Worm (Caenorhabditis elegans) whole organism, L1 larva: Measurements from ENCODE around the gene exc-5.

ENCODE experiments used
- C16A3.4 ChIP-seq: fragments of 150-350 bp; optimal IDR thresholded peaks from 2 replicates; lab custom pipeline; 2014; ENCODE audit warnings: missing biosample characterization, missing genetic modification characterization
- blmp-1 ChIP-seq: fragments of 150-350 bp; optimal IDR thresholded peaks from 2 replicates; lab custom pipeline; 2014; ENCODE audit warnings: missing biosample characterization, missing genetic modification characterization
- ceh-88 ChIP-seq: fragments of 200-800 bp; sonication (Bioruptor generic); IDR thresholded peaks from 2 replicates; pipeline ENCODE4 v1.3.6; 2022; ENCODE audit warnings: missing genetic modification characterization, missing compliant biosample characterization
- elt-3 ChIP-seq, 6 experiments: fragments of 150-350 bp in 1 of 6; sonication (generic microtip); optimal IDR thresholded peaks; 2 replicates each; lab custom pipeline; 2017 to 2018; ENCODE audit warnings: missing biosample characterization in 6 of 6, missing genetic modification characterization in 6 of 6, inconsistent platforms in 1 of 6
- jun-1 ChIP-seq: fragments of 150-350 bp; optimal IDR thresholded peaks from 2 replicates; lab custom pipeline; 2014; ENCODE audit warnings: missing biosample characterization, missing genetic modification reagents, missing genetic modification characterization
- lin-39 ChIP-seq: fragments of 150-350 bp; optimal IDR thresholded peaks from 2 replicates; lab custom pipeline; 2014; ENCODE audit warnings: missing biosample characterization, missing genetic modification reagents, missing genetic modification characterization
- mep-1 ChIP-seq: fragments of 150-350 bp; optimal IDR thresholded peaks from 2 replicates; lab custom pipeline; 2014; ENCODE audit warnings: missing biosample characterization, missing genetic modification characterization
- nhr-28 ChIP-seq: fragments of 150-350 bp; optimal IDR thresholded peaks from 2 replicates; lab custom pipeline; 2014; ENCODE audit warnings: missing biosample characterization, missing genetic modification characterization
- ztf-11 ChIP-seq, 2 experiments: sonication (generic microtip); optimal IDR thresholded peaks; 2 replicates each; lab custom pipeline; 2016 to 2017; ENCODE audit warnings: missing genetic modification characterization in 2 of 2, missing biosample characterization in 1 of 2, missing compliant biosample characterization in 1 of 2

ce11 chrIV:8807327-8807726 lies 6.1 kb downstream of the exc-5 start:
- TF ChIP-seq lin-39 (tag; lab: Kevin White, UChicago) (no peak), elt-3 (tag; optimal IDR thresholded peaks at IDR 0.05; lab: Kevin White, UChicago) (no peak), ztf-11 (tag; optimal IDR thresholded peaks at IDR 0.05; lab: Kevin White, UChicago) (no peak), blmp-1 (tag; lab: Kevin White, UChicago) (no peak), mep-1 (no peak), nhr-28 (tag; lab: Kevin White, UChicago) (no peak), jun-1 (tag; lab: Kevin White, UChicago) (no peak), C16A3.4 (tag; lab: Kevin White, UChicago) (no peak), ceh-88 (GFP tag; lab: Robert Waterston, UW) (no peak)
